Worm (Caenorhabditis elegans): ENCODE measurements around the gene vha-8.

Gene vha-8

ce11 chrIV:6750117-6750516 is 40.8 kb upstream of the vha-8 start:
- TF ChIP-seq lin-13 (GFP tag; optimal IDR thresholded peaks at IDR 0.05) (no peak), nhr-23 (tag; optimal IDR thresholded peaks at IDR 0.05) (no peak), ceh-82 (tag; optimal IDR thresholded peaks at IDR 0.05) (no peak), lsy-2 (tag; optimal IDR thresholded peaks at IDR 0.05) (peak in 1 of 2 experiments; percentile 18), nhr-237 (tag; optimal IDR thresholded peaks at IDR 0.05) (no peak), mdl-1 (tag; optimal IDR thresholded peaks at IDR 0.05) (no peak), elt-1 (tag; optimal IDR thresholded peaks at IDR 0.05) (no peak), C34F6.9 (tag; optimal IDR thresholded peaks at IDR 0.05) (peak; percentile 19), sma-9 (GFP tag; optimal IDR thresholded peaks at IDR 0.05) (peak; percentile 76), sma-9 (tag; optimal IDR thresholded peaks at IDR 0.05) (no peak), egl-27 (tag; optimal IDR thresholded peaks at IDR 0.05) (no peak), ZK546.5 (tag; optimal IDR thresholded peaks at IDR 0.05) (no peak), nhr-11 (tag; optimal IDR thresholded peaks at IDR 0.05) (no peak), nhr-25 (tag; optimal IDR thresholded peaks at IDR 0.05) (no peak), F13H6.1 (tag; optimal IDR thresholded peaks at IDR 0.05) (peak; percentile 37), mab-5 (tag; optimal IDR thresholded peaks at IDR 0.05) (no peak)

DNA sequence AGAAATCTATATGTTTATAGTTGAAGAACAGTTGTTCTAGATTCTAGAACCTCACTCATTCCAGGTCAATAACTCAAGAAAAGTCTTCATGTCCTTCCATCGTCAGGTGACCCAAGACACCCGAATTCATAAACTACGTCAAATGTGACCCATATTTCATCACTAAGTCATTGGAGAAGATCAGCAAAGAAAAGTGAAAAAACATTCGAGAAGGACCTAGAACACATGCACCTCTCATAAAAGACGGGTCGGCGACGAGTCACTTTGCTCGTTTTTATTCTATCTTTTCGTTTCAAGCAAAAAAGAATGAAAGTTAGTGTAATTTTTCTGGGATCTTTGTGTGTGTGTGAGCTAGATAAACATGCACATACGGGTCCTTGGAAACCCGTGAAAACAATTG is 39.7 kb upstream of the vha-8 start:
- peak; percentile 74 for TF ChIP-seq F13H6.1 (tag; optimal IDR thresholded peaks at IDR 0.05)
- peak; percentile 74 for TF ChIP-seq nhr-129 (tag; optimal IDR thresholded peaks at IDR 0.05)
- TF ChIP-seq elt-1 (tag; optimal IDR thresholded peaks at IDR 0.05), result no peak
- TF ChIP-seq nhr-77 (tag; optimal IDR thresholded peaks at IDR 0.05), result no peak
- peak; percentile 57 for TF ChIP-seq nhr-6 (tag; optimal IDR thresholded peaks at IDR 0.05)
- TF ChIP-seq mab-5 (tag; optimal IDR thresholded peaks at IDR 0.05), result peak; percentile 66
- TF ChIP-seq C34F6.9 (tag; optimal IDR thresholded peaks at IDR 0.05), result peak; percentile 41
- no peak for TF ChIP-seq nhr-237 (tag; optimal IDR thresholded peaks at IDR 0.05)
- TF ChIP-seq sma-9 (GFP tag; optimal IDR thresholded peaks at IDR 0.05), result peak; percentile 81
- no peak for TF ChIP-seq sma-9 (tag; optimal IDR thresholded peaks at IDR 0.05)
- peak; percentile 25 for TF ChIP-seq crh-2 (tag; optimal IDR thresholded peaks at IDR 0.05)
- TF ChIP-seq lsy-2 (tag; optimal IDR thresholded peaks at IDR 0.05), result peak in 1 of 2 experiments; percentile 63
- TF ChIP-seq ztf-4 (tag; optimal IDR thresholded peaks at IDR 0.05), result peak; percentile 68
- peak; percentile 57 for TF ChIP-seq sem-4 (tag; optimal IDR thresholded peaks at IDR 0.05)

ce11 chrIV:6756374-6756773 is 34.5 kb upstream of the vha-8 start:
- TF ChIP-seq nhr-10 (tag; optimal IDR thresholded peaks at IDR 0.05), result peak; percentile 14
- peak; percentile 69 for TF ChIP-seq zag-1 (tag; optimal IDR thresholded peaks at IDR 0.05)
- TF ChIP-seq ztf-4 (tag; optimal IDR thresholded peaks at IDR 0.05), result peak; percentile 77
- TF ChIP-seq alr-1 (tag; optimal IDR thresholded peaks at IDR 0.05), result no peak
- peak; percentile 82 for TF ChIP-seq skn-1 (tag; optimal IDR thresholded peaks at IDR 0.05)
- no peak for TF ChIP-seq unc-39 (tag; optimal IDR thresholded peaks at IDR 0.05)
- no peak for TF ChIP-seq nhr-12 (tag; optimal IDR thresholded peaks at IDR 0.05)
- peak; percentile 77 for TF ChIP-seq sem-4 (tag; optimal IDR thresholded peaks at IDR 0.05)
- no peak for TF ChIP-seq nhr-77 (tag; optimal IDR thresholded peaks at IDR 0.05)
- TF ChIP-seq mdl-1 (tag; optimal IDR thresholded peaks at IDR 0.05), result peak in 1 of 2 experiments; percentile 15
- TF ChIP-seq nhr-23 (tag; optimal IDR thresholded peaks at IDR 0.05), result no peak
- peak; percentile 31 for TF ChIP-seq blmp-1 (tag; optimal IDR thresholded peaks at IDR 0.05; ENCODE audit: insufficient read depth)
- no peak for TF ChIP-seq elt-3 (tag; optimal IDR thresholded peaks at IDR 0.05)
- TF ChIP-seq aly-2 (tag; optimal IDR thresholded peaks at IDR 0.05), result no peak
- peak; percentile 93 for TF ChIP-seq lin-11 (tag; optimal IDR thresholded peaks at IDR 0.05)
- TF ChIP-seq ama-1 (optimal IDR thresholded peaks at IDR 0.05), result no peak
- TF ChIP-seq dmd-4 (tag; optimal IDR thresholded peaks at IDR 0.05), result no peak
- TF ChIP-seq ceh-82 (tag; optimal IDR thresholded peaks at IDR 0.05), result peak; percentile 21
- TF ChIP-seq mab-5 (tag; optimal IDR thresholded peaks at IDR 0.05), result peak; percentile 88
- no peak for TF ChIP-seq mbf-1 (tag; optimal IDR thresholded peaks at IDR 0.05)
- peak; percentile 89 for TF ChIP-seq lin-13 (GFP tag; optimal IDR thresholded peaks at IDR 0.05)
- TF ChIP-seq snpc-4 (tag; optimal IDR thresholded peaks at IDR 0.05), result peak; percentile 28
- no peak for TF ChIP-seq ztf-1 (GFP tag; conservative IDR thresholded peaks at IDR 0.05)
- peak; percentile 49 for TF ChIP-seq nhr-6 (tag; optimal IDR thresholded peaks at IDR 0.05)
- no peak for TF ChIP-seq unc-62 (GFP tag; optimal IDR thresholded peaks at IDR 0.05)
- peak; percentile 88 for TF ChIP-seq gmeb-1 (tag; optimal IDR thresholded peaks at IDR 0.05)
- peak; percentile 83 for TF ChIP-seq nhr-25 (tag; optimal IDR thresholded peaks at IDR 0.05)
- TF ChIP-seq unc-55 (GFP tag; optimal IDR thresholded peaks at IDR 0.05), result peak; percentile 93
- TF ChIP-seq lsy-2 (tag; optimal IDR thresholded peaks at IDR 0.05), result peak; percentile 64 to 84
- TF ChIP-seq ZK546.5 (tag; optimal IDR thresholded peaks at IDR 0.05), result peak; percentile 22
- no peak for TF ChIP-seq R02D3.7 (tag; optimal IDR thresholded peaks at IDR 0.05)
- TF ChIP-seq C34F6.9 (tag; optimal IDR thresholded peaks at IDR 0.05), result peak; percentile 94
- TF ChIP-seq lin-39 (tag; optimal IDR thresholded peaks at IDR 0.05), result no peak
- TF ChIP-seq nhr-11 (tag; optimal IDR thresholded peaks at IDR 0.05), result no peak
- peak; percentile 82 for TF ChIP-seq sma-9 (GFP tag; optimal IDR thresholded peaks at IDR 0.05)
- TF ChIP-seq sma-9 (tag; optimal IDR thresholded peaks at IDR 0.05), result no peak
- peak; percentile 77 for TF ChIP-seq fos-1 (tag; optimal IDR thresholded peaks at IDR 0.05)
- TF ChIP-seq elt-1 (tag; optimal IDR thresholded peaks at IDR 0.05), result no peak
- peak; percentile 56 for TF ChIP-seq nhr-237 (tag; optimal IDR thresholded peaks at IDR 0.05)
- peak; percentile 59 for TF ChIP-seq Y55F3AM.14 (GFP tag; optimal IDR thresholded peaks at IDR 0.05)
- peak; percentile 83 for TF ChIP-seq sma-3 (GFP tag; optimal IDR thresholded peaks at IDR 0.05)
- peak; percentile 81 for TF ChIP-seq egl-27 (tag; optimal IDR thresholded peaks at IDR 0.05)
- peak; percentile 82 for TF ChIP-seq nhr-129 (tag; optimal IDR thresholded peaks at IDR 0.05)
- TF ChIP-seq nhr-21 (tag; optimal IDR thresholded peaks at IDR 0.05), result peak; percentile 77
- TF ChIP-seq F13H6.1 (tag; optimal IDR thresholded peaks at IDR 0.05), result peak; percentile 89

Measured in whole organism, L2 larva.